Fruit fly (Drosophila melanogaster) Kc167 (cell line): ENCODE measurements around the gene CG7903.

Source experiments
- Myc ChIP-seq: fragments of >200 bp; optimal IDR thresholded peaks from 2 replicates; lab custom pipeline; 2017; ENCODE audit warnings: missing external identifiers
- insv ChIP-seq: fragments of >200 bp; optimal IDR thresholded peaks from 3 replicates; lab custom pipeline; 2018; ENCODE audit warnings: missing external identifiers
- psq ChIP-seq: fragments of >200 bp; optimal IDR thresholded peaks from 2 replicates; lab custom pipeline; 2017; ENCODE audit warnings: missing external identifiers

- TF ChIP-seq psq (no peak), insv (lab: Kevin White, UChicago) (no peak), Myc (no peak)
These were observed 25.7 kb downstream of the CG7903 start, which contains the start of gene TkR99D for dm6 chr3R:29969347-29969746.
